ENCODE assay signal across 2 worm cellular contexts in the genomic region with DNA sequence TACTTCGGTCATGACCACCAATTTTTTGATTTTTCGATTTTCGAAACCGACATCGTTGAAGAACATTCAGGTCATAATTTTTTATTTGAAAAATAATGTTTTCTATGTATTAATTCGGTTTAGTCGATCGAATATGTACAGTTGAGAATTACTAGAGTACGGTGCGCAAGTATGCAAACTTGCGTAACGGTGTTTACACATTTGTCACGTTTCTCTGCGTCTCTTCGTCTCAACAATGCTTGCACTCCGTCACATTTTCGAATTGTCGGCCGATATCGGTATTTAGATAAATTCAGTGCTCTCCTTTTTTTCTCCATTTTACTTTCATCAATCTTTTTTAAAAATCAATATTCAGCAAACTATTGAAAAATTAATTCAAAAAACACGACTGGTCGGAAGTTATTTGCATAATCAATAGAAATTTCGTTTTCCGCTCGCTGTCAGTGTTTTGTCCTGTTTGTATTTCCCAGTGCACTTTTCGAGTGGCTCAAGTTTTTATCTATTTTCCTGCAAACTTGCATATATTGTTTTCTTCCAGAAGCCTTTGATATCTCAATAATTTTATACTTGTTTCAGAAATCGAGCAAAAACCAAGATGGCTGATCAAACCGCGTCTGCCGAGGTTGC.
A peak's percentile ranks its signal among the peaks of the same experiment; 100 is the strongest.
TF ChIP-seq lines count a peak whose summit lies in the region.

A gene (plus strand): TSS at position 577 of the 627 bp plus-strand sequence.

TF ChIP-seq in whole organism, L1 larva, 84 proteins besides CTCF, POLR2A, EP300 and RAD21 (continued from another document):
- TF ChIP-seq nhr-77 (tag; optimal IDR thresholded peaks at IDR 0.05; lab: Kevin White, UChicago): peak; percentile 41
- no peak for TF ChIP-seq C04F5.9 (tag; optimal IDR thresholded peaks at IDR 0.05; lab: Kevin White, UChicago)
- TF ChIP-seq ets-5 (GFP tag; IDR thresholded peaks at IDR 0.05; lab: Robert Waterston, UW): no peak
- no peak for TF ChIP-seq lin-39 (tag; optimal IDR thresholded peaks at IDR 0.05; lab: Kevin White, UChicago)
- no peak for TF ChIP-seq Y116A8C.19 (tag; optimal IDR thresholded peaks at IDR 0.05; lab: Kevin White, UChicago; ENCODE audit: borderline replicate concordance)
- TF ChIP-seq mdl-1 (tag; optimal IDR thresholded peaks at IDR 0.05; lab: Kevin White, UChicago): peak in 1 of 2 experiments; percentile 32
- TF ChIP-seq nhr-71 (tag; optimal IDR thresholded peaks at IDR 0.05; lab: Kevin White, UChicago): peak; percentile 75
- TF ChIP-seq aly-2 (tag; optimal IDR thresholded peaks at IDR 0.05; lab: Kevin White, UChicago): peak; percentile 3
- TF ChIP-seq nhr-84 (tag; optimal IDR thresholded peaks at IDR 0.05; lab: Kevin White, UChicago): no peak
- no peak for TF ChIP-seq unc-98 (GFP tag; IDR thresholded peaks at IDR 0.05; lab: Robert Waterston, UW)
- no peak for TF ChIP-seq pag-3 (tag; optimal IDR thresholded peaks at IDR 0.05; lab: Kevin White, UChicago; ENCODE audit: borderline replicate concordance, insufficient read depth)
- no peak for TF ChIP-seq mef-2 (tag; optimal IDR thresholded peaks at IDR 0.05; lab: Kevin White, UChicago)
- TF ChIP-seq vab-15 (tag; optimal IDR thresholded peaks at IDR 0.05; lab: Kevin White, UChicago): no peak
- TF ChIP-seq zip-4 (GFP tag; optimal IDR thresholded peaks at IDR 0.05; lab: Kevin White, UChicago): peak; percentile 26
- TF ChIP-seq fkh-4 (tag; optimal IDR thresholded peaks at IDR 0.05; lab: Kevin White, UChicago; ENCODE audit: borderline replicate concordance): no peak
- peak; percentile 74 for TF ChIP-seq rnt-1 (tag; optimal IDR thresholded peaks at IDR 0.05; lab: Kevin White, UChicago)
- TF ChIP-seq ztf-4 (tag; optimal IDR thresholded peaks at IDR 0.05; lab: Kevin White, UChicago): peak; percentile 4
- TF ChIP-seq hlh-17 (GFP tag; optimal IDR thresholded peaks at IDR 0.05; lab: Kevin White, UChicago; ENCODE audit: borderline replicate concordance): no peak
- TF ChIP-seq pqm-1 (tag; optimal IDR thresholded peaks at IDR 0.05; lab: Kevin White, UChicago): no peak
- TF ChIP-seq lsy-2 (tag; optimal IDR thresholded peaks at IDR 0.05; lab: Kevin White, UChicago): peak; percentile 94 to 98
- peak in 1 of 2 experiments; percentile 19 for TF ChIP-seq ztf-11 (tag; optimal IDR thresholded peaks at IDR 0.05; lab: Kevin White, UChicago)
- no peak for TF ChIP-seq ceh-90 (tag; optimal IDR thresholded peaks at IDR 0.05; lab: Kevin White, UChicago)
- peak; percentile 21 for TF ChIP-seq lin-15B (tag; optimal IDR thresholded peaks at IDR 0.05; lab: Kevin White, UChicago)
- peak; percentile 68 to 80 (median 78) for TF ChIP-seq dpl-1 (GFP tag; optimal IDR thresholded peaks at IDR 0.05; lab: Kevin White, UChicago)
- no peak for TF ChIP-seq ceh-88 (GFP tag; IDR thresholded peaks at IDR 0.05; lab: Robert Waterston, UW)
- TF ChIP-seq fkh-8 (tag; optimal IDR thresholded peaks at IDR 0.05; lab: Kevin White, UChicago): peak; percentile 31
- no peak for TF ChIP-seq hpl-2 (GFP tag; optimal IDR thresholded peaks at IDR 0.05; lab: Kevin White, UChicago)
- TF ChIP-seq mep-1 (tag; optimal IDR thresholded peaks at IDR 0.05; lab: Kevin White, UChicago): peak; percentile 88
- no peak for TF ChIP-seq pax-3 (tag; optimal IDR thresholded peaks at IDR 0.05; lab: Kevin White, UChicago)
- TF ChIP-seq nhr-85 (tag; lab: Kevin White, UChicago): peak; percentile 73
- TF ChIP-seq jun-1 (tag; optimal IDR thresholded peaks at IDR 0.05; lab: Kevin White, UChicago): peak; percentile 7
- TF ChIP-seq lin-14 (GFP tag; optimal IDR thresholded peaks at IDR 0.05; lab: Kevin White, UChicago): peak; percentile 68
- no peak for TF ChIP-seq fkh-10 (GFP tag; optimal IDR thresholded peaks at IDR 0.05; lab: Kevin White, UChicago)
- no peak for TF ChIP-seq skn-1 (tag; optimal IDR thresholded peaks at IDR 0.05; lab: Kevin White, UChicago)
- peak; percentile 79 to 84 for TF ChIP-seq efl-1 (optimal IDR thresholded peaks at IDR 0.05; lab: Kevin White, UChicago)
- peak; percentile 80 to 98 for TF ChIP-seq efl-1 (GFP tag; optimal IDR thresholded peaks at IDR 0.05 in 1 of 2; lab: Kevin White, UChicago)
- peak; percentile 49 for TF ChIP-seq blmp-1 (tag; optimal IDR thresholded peaks at IDR 0.05; lab: Kevin White, UChicago)
- TF ChIP-seq nhr-19 (GFP tag; conservative IDR thresholded peaks at IDR 0.05; lab: Robert Waterston, UW): peak; percentile 59; the same call in 1 of the 2 replicates
- TF ChIP-seq aha-1 (tag; optimal IDR thresholded peaks at IDR 0.05; lab: Kevin White, UChicago): no peak
- no peak for TF ChIP-seq nhr-237 (tag; optimal IDR thresholded peaks at IDR 0.05; lab: Kevin White, UChicago)
- TF ChIP-seq ceh-82 (tag; optimal IDR thresholded peaks at IDR 0.05; lab: Kevin White, UChicago): peak; percentile 27 to 54 (median 45)
- peak; percentile 65 for TF ChIP-seq ama-1 (optimal IDR thresholded peaks at IDR 0.05; lab: Kevin White, UChicago)
- peak; percentile 59 for TF ChIP-seq xbp-1 (tag; optimal IDR thresholded peaks at IDR 0.05; lab: Kevin White, UChicago)
- TF ChIP-seq nhr-76 (tag; optimal IDR thresholded peaks at IDR 0.05; lab: Kevin White, UChicago): no peak

TF ChIP-seq in whole organism, L4 larva, 104 proteins besides CTCF, POLR2A, EP300 and RAD21 (continued from another document):
- TF ChIP-seq tag-97 (GFP tag; IDR thresholded peaks at IDR 0.05; lab: Robert Waterston, UW) (no peak), Y75B8A.6 (GFP tag; IDR thresholded peaks at IDR 0.05; lab: Robert Waterston, UW) (no peak), nhr-11 (tag; optimal IDR thresholded peaks at IDR 0.05; lab: Kevin White, UChicago) (peak; percentile 2), nhr-10 (tag; optimal IDR thresholded peaks at IDR 0.05; lab: Kevin White, UChicago) (no peak), php-3 (GFP tag; IDR thresholded peaks at IDR 0.05; lab: Robert Waterston, UW) (no peak), F26F4.8 (GFP tag; conservative IDR thresholded peaks at IDR 0.05; lab: Robert Waterston, UW) (no peak), dmd-9 (GFP tag; IDR thresholded peaks at IDR 0.05; lab: Robert Waterston, UW) (no peak), lin-38 (GFP tag; IDR thresholded peaks at IDR 0.05; lab: Robert Waterston, UW) (no peak; the same call in none of the 2 replicates), jun-1 (tag; optimal IDR thresholded peaks at IDR 0.05; lab: Kevin White, UChicago) (no peak), lin-1 (GFP tag; IDR thresholded peaks at IDR 0.05; lab: Robert Waterston, UW) (no peak), zag-1 (tag; optimal IDR thresholded peaks at IDR 0.05; lab: Kevin White, UChicago) (no peak), ztf-11 (tag; optimal IDR thresholded peaks at IDR 0.05; lab: Kevin White, UChicago) (no peak), Y5F2A.4 (GFP tag; optimal IDR thresholded peaks at IDR 0.05; lab: Kevin White, UChicago) (no peak), arid-1 (GFP tag; conservative IDR thresholded peaks at IDR 0.05; lab: Robert Waterston, UW) (peak; percentile 48; the same call in 1 of the 2 replicates), Y48G9A.11 (GFP tag; IDR thresholded peaks at IDR 0.05; lab: Robert Waterston, UW) (peak; percentile 59; the same call in 1 of the 2 replicates), ceh-20 (GFP tag; IDR thresholded peaks at IDR 0.05; lab: Robert Waterston, UW) (no peak), ceh-82 (tag; optimal IDR thresholded peaks at IDR 0.05; lab: Kevin White, UChicago) (no peak), nhr-25 (tag; optimal IDR thresholded peaks at IDR 0.05; lab: Kevin White, UChicago; ENCODE audit: borderline replicate concordance, insufficient read depth) (peak; percentile 34), ceh-44 (GFP tag; IDR thresholded peaks at IDR 0.05; lab: Robert Waterston, UW) (no peak), snpc-4 (tag; optimal IDR thresholded peaks at IDR 0.05; lab: Kevin White, UChicago) (no peak), T20F7.1 (GFP tag; optimal IDR thresholded peaks at IDR 0.05; lab: Kevin White, UChicago) (peak; percentile 76), ZK546.5 (tag; optimal IDR thresholded peaks at IDR 0.05; lab: Kevin White, UChicago) (no peak), nhr-111 (GFP tag; optimal IDR thresholded peaks at IDR 0.05; lab: Kevin White, UChicago) (no peak), fos-1 (tag; optimal IDR thresholded peaks at IDR 0.05; lab: Kevin White, UChicago) (no peak), daf-19 (GFP tag; conservative IDR thresholded peaks at IDR 0.05; lab: Robert Waterston, UW) (no peak), zfp-2 (tag; optimal IDR thresholded peaks at IDR 0.05; lab: Kevin White, UChicago) (no peak), daf-16 (GFP tag; optimal IDR thresholded peaks at IDR 0.05; lab: Kevin White, UChicago) (no peak), daf-16 (tag; optimal IDR thresholded peaks at IDR 0.05; lab: Kevin White, UChicago) (peak; percentile 44)
